Fruit fly (Drosophila melanogaster) whole organism: ENCODE results near the gene Seipin.

Source experiments
- CG8478 ChIP-seq: fragments of >200 bp; optimal IDR thresholded peaks from 2 replicates; lab custom pipeline; 2018; ENCODE audit warnings: inconsistent platforms
- Dll ChIP-seq: fragments of >200 bp; optimal IDR thresholded peaks from 2 replicates; lab custom pipeline; 2017
- EcR ChIP-seq, 2 experiments: fragments of >200 bp; optimal IDR thresholded peaks; 2 replicates each; lab custom pipeline; 2017; ENCODE audit warnings: missing biosample characterization in 2 of 2, missing genetic modification characterization in 2 of 2, missing genetic modification reagents in 2 of 2
- pan ChIP-seq: fragments of >200 bp; optimal IDR thresholded peaks from 2 replicates; lab custom pipeline; 2017
- psq ChIP-seq: fragments of >200 bp; optimal IDR thresholded peaks from 2 replicates; lab custom pipeline; 2017
- usp ChIP-seq: fragments of >200 bp; optimal IDR thresholded peaks from 2 replicates; lab custom pipeline; 2017; ENCODE audit warnings: missing biosample characterization, missing genetic modification characterization, mixed read lengths

DNA sequence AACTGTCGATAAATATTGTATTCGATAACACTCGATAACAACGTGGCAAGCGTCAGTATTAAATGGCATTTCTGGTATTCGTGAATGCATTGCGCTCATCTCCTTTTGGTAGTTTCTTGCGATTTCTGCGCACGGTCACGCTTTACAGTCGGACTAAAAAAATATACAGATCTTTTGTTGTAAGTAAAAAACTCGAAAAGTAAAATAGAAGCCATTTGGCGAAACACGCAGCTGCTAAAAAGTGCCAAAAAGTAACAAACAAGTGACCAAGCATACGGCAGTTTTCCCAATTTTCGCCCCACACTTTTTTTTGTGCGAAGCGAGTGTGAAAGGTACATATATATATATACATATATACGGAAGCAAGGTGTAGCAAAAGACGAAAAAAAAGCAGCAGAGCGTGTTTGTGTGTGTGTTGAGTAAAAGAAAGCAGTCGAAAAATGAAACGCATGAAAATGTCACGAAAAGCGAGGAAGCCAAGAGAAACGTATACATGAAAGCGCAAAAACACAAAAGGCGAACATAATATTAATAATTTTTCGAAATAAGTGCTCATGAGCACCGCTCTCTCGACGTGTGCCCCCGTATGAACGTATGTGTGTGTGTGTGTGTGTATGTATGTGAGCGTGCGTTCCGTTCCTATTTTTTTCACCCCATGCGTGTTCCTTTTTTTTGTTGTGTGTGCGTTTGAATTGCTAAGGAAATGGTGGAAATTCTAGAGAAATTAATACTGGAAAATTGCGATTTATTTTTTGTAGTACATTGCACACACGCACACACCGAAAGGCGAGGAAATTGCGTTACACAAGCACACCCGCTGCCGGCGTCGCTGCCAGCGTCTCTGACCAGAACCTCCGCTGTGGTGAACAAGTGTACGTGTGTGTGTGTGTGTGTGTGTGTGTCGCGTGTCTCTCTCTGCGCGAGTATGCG, 14.5 kb downstream of the Seipin start, which contains the start of gene sgg:
- no peak for TF ChIP-seq pan (lab: Kevin White, UChicago)
- TF ChIP-seq Dll (lab: Kevin White, UChicago) = no peak
- no peak for TF ChIP-seq psq (lab: Kevin White, UChicago)
- TF ChIP-seq CG8478 (lab: Kevin White, UChicago) = peak; percentile 70
- TF ChIP-seq EcR (GFP tag; optimal IDR thresholded peaks at IDR 0.05; lab: Kevin White, UChicago) = no peak
- no peak for TF ChIP-seq usp (GFP tag; lab: Kevin White, UChicago)
